Fruit fly (Drosophila melanogaster) whole organism, embryonic: ENCODE data around the gene ATPsynbeta.

Experiments
- Asciz ChIP-seq: fragments of 200-800 bp; sonication (Bioruptor generic); optimal IDR thresholded peaks from 2 replicates; lab custom pipeline; 2017; ENCODE audit warnings: missing biosample characterization, mild to moderate bottlenecking, missing genetic modification characterization, missing genetic modification reagents
- Atf-2 ChIP-seq: fragments of 200-800 bp; sonication (Bioruptor generic); optimal IDR thresholded peaks from 2 replicates; lab custom pipeline; 2016; ENCODE audit warnings: missing biosample characterization, missing genetic modification characterization
- Atf6 ChIP-seq: fragments of 200-800 bp; sonication (Bioruptor generic); IDR thresholded peaks from 2 replicates; pipeline ENCODE4 v1.3.6; 2022; ENCODE audit warnings: missing biosample characterization, missing genetic modification characterization
- BEAF-32 ChIP-seq: fragments of 200-800 bp; sonication (Bioruptor generic); optimal IDR thresholded peaks from 3 replicates; lab custom pipeline; 2017; ENCODE audit warnings: missing biosample characterization, missing genetic modification characterization, mild to moderate bottlenecking, moderate library complexity, missing genetic modification reagents
- CG10431 ChIP-seq: fragments of 200-800 bp; sonication (Bioruptor generic); optimal IDR thresholded peaks from 3 replicates; lab custom pipeline; 2018; ENCODE audit warnings: missing biosample characterization, mild to moderate bottlenecking, missing genetic modification characterization
- CG10654 ChIP-seq: fragments of 200-800 bp; sonication (Bioruptor generic); optimal IDR thresholded peaks from 2 replicates; lab custom pipeline; 2016; ENCODE audit warnings: missing biosample characterization, missing genetic modification characterization
- CG12236 ChIP-seq: fragments of 200-800 bp; sonication (Bioruptor generic); optimal IDR thresholded peaks from 2 replicates; lab custom pipeline; 2016; ENCODE audit warnings: missing biosample characterization, missing genetic modification characterization
- CG12299 ChIP-seq: fragments of 200-800 bp; sonication (Bioruptor generic); optimal IDR thresholded peaks from 2 replicates; lab custom pipeline; 2018; ENCODE audit warnings: missing biosample characterization, mild to moderate bottlenecking, missing genetic modification characterization
- CG12942 ChIP-seq: fragments of 200-800 bp; sonication (Bioruptor generic); optimal IDR thresholded peaks from 3 replicates; lab custom pipeline; 2016; ENCODE audit warnings: missing biosample characterization, missing genetic modification characterization
- CG13894 ChIP-seq: fragments of 200-800 bp; sonication (Bioruptor generic); optimal IDR thresholded peaks from 3 replicates; lab custom pipeline; 2018; ENCODE audit warnings: missing biosample characterization, mild to moderate bottlenecking, missing genetic modification characterization, moderate library complexity
- CG15479 ChIP-seq: fragments of 200-800 bp; sonication (Bioruptor generic); optimal IDR thresholded peaks from 3 replicates; lab custom pipeline; 2019; ENCODE audit warnings: missing biosample characterization, mild to moderate bottlenecking, missing genetic modification characterization, moderate library complexity
- CG17385 ChIP-seq: fragments of 200-800 bp; sonication (Bioruptor generic); optimal IDR thresholded peaks from 3 replicates; lab custom pipeline; 2018; ENCODE audit warnings: missing biosample characterization, mild to moderate bottlenecking, missing genetic modification characterization
- CG2120 ChIP-seq: fragments of 200-800 bp; sonication (Bioruptor generic); optimal IDR thresholded peaks from 3 replicates; lab custom pipeline; 2016; ENCODE audit warnings: missing biosample characterization, missing genetic modification characterization
- CG2199 ChIP-seq: fragments of 200-800 bp; sonication (Bioruptor generic); IDR thresholded peaks from 3 replicates; pipeline ENCODE4 v1.3.6; 2022; ENCODE audit warnings: missing biosample characterization, missing genetic modification characterization
- CG33557 ChIP-seq: fragments of 200-800 bp; sonication (Bioruptor generic); optimal IDR thresholded peaks from 2 replicates; lab custom pipeline; 2019; ENCODE audit warnings: missing biosample characterization, mild to moderate bottlenecking, missing genetic modification characterization, moderate library complexity
- CG4328 ChIP-seq: fragments of 200-800 bp; sonication (Bioruptor generic); optimal IDR thresholded peaks from 3 replicates; lab custom pipeline; 2017; ENCODE audit warnings: missing biosample characterization, missing genetic modification reagents, missing genetic modification characterization
- CG6765 ChIP-seq: fragments of 200-800 bp; sonication (Bioruptor generic); optimal IDR thresholded peaks from 3 replicates; lab custom pipeline; 2017; ENCODE audit warnings: missing biosample characterization, mild to moderate bottlenecking, missing genetic modification characterization
- CG6854 ChIP-seq: fragments of 200-800 bp; sonication (Bioruptor generic); optimal IDR thresholded peaks from 3 replicates; lab custom pipeline; 2017; ENCODE audit warnings: missing biosample characterization, mild to moderate bottlenecking, missing genetic modification characterization
- CG7556 ChIP-seq: fragments of 200-800 bp; sonication (Bioruptor generic); optimal IDR thresholded peaks from 2 replicates; lab custom pipeline; 2017; ENCODE audit warnings: missing biosample characterization, mild to moderate bottlenecking, missing genetic modification characterization
- CG9727 ChIP-seq: fragments of 200-800 bp; sonication (Bioruptor generic); optimal IDR thresholded peaks from 3 replicates; lab custom pipeline; 2017; ENCODE audit warnings: missing biosample characterization, mild to moderate bottlenecking, missing genetic modification characterization
- CG9797 ChIP-seq: fragments of 200-800 bp; sonication (Bioruptor generic); optimal IDR thresholded peaks from 3 replicates; lab custom pipeline; 2018; ENCODE audit warnings: missing biosample characterization, mild to moderate bottlenecking, missing genetic modification characterization
- Dad ChIP-seq: fragments of 200-800 bp; sonication (Bioruptor generic); optimal IDR thresholded peaks from 3 replicates; lab custom pipeline; 2016; ENCODE audit warnings: missing biosample characterization, missing genetic modification characterization
- Dbx ChIP-seq: fragments of 200-800 bp; sonication (Bioruptor generic); IDR thresholded peaks from 3 replicates; pipeline ENCODE4 v1.3.6; 2022; ENCODE audit warnings: missing biosample characterization, missing genetic modification characterization
- Dip3 ChIP-seq: fragments of 200-800 bp; sonication (Bioruptor generic); optimal IDR thresholded peaks from 3 replicates; lab custom pipeline; 2016; ENCODE audit warnings: missing biosample characterization, missing genetic modification characterization
- Hey ChIP-seq: fragments of 200-800 bp; sonication (Bioruptor generic); optimal IDR thresholded peaks from 3 replicates; lab custom pipeline; 2018; ENCODE audit warnings: missing biosample characterization, mild to moderate bottlenecking, missing genetic modification characterization
- Med ChIP-seq: fragments of 200-800 bp; sonication (Bioruptor generic); peaks from one replicate; lab custom pipeline; 2016; ENCODE audit warnings: missing biosample characterization, missing genetic modification characterization, mild to moderate bottlenecking, inconsistent platforms, moderate library complexity
- NC2β ChIP-seq: fragments of 200-800 bp; sonication (Bioruptor generic); optimal IDR thresholded peaks from 2 replicates; lab custom pipeline; 2016; ENCODE audit warnings: missing biosample characterization, missing genetic modification characterization
- NFAT ChIP-seq: fragments of 200-800 bp; sonication (Bioruptor generic); IDR thresholded peaks from 2 replicates; pipeline ENCODE4 v1.3.6; 2022; ENCODE audit warnings: missing biosample characterization, missing genetic modification characterization
- Neu2 ChIP-seq: fragments of 200-800 bp; sonication (Bioruptor generic); optimal IDR thresholded peaks from 3 replicates; lab custom pipeline; 2016; ENCODE audit warnings: missing biosample characterization, missing genetic modification characterization, borderline replicate concordance
- Nf-YB ChIP-seq: fragments of 200-800 bp; sonication (Bioruptor generic); optimal IDR thresholded peaks from 3 replicates; lab custom pipeline; 2019; ENCODE audit warnings: missing biosample characterization, mild to moderate bottlenecking, missing genetic modification characterization, moderate library complexity
- Nf-YC ChIP-seq: fragments of 200-800 bp; optimal IDR thresholded peaks from 3 replicates; lab custom pipeline; 2019; ENCODE audit warnings: missing biosample characterization, mild to moderate bottlenecking, missing genetic modification characterization, moderate library complexity
- Spps ChIP-seq: fragments of 200-800 bp; sonication (Bioruptor generic); optimal IDR thresholded peaks from 2 replicates; lab custom pipeline; 2018; ENCODE audit warnings: missing biosample characterization, mild to moderate bottlenecking, missing genetic modification characterization
- Sry-δ ChIP-seq: fragments of 200-800 bp; sonication (Bioruptor generic); optimal IDR thresholded peaks from 2 replicates; lab custom pipeline; 2016; ENCODE audit warnings: missing biosample characterization, missing genetic modification characterization
- Ssrp ChIP-seq: fragments of 200-800 bp; sonication (Bioruptor generic); optimal IDR thresholded peaks from 2 replicates; lab custom pipeline; 2018; ENCODE audit warnings: missing biosample characterization, mild to moderate bottlenecking, missing genetic modification characterization, moderate library complexity
- Usf ChIP-seq: fragments of 200-800 bp; sonication (Bioruptor generic); optimal IDR thresholded peaks from 2 replicates; lab custom pipeline; 2017; ENCODE audit warnings: missing genotype, missing biosample characterization, missing genetic modification characterization
- Vsx1 ChIP-seq: fragments of 200-800 bp; sonication (Bioruptor generic); optimal IDR thresholded peaks from 2 replicates; lab custom pipeline; 2017; ENCODE audit warnings: missing biosample characterization, mild to moderate bottlenecking, missing genetic modification characterization, missing genetic modification reagents
- Xrp1 ChIP-seq: fragments of 200-800 bp; sonication (Bioruptor generic); IDR thresholded peaks from 2 replicates; pipeline ENCODE4 v1.3.6; 2022; ENCODE audit warnings: missing biosample characterization, missing genetic modification characterization
- ab ChIP-seq: fragments of 200-800 bp; sonication (Bioruptor generic); optimal IDR thresholded peaks from 2 replicates; lab custom pipeline; 2016; ENCODE audit warnings: missing biosample characterization, missing genetic modification characterization
- crol ChIP-seq: fragments of 200-800 bp; sonication (Bioruptor generic); IDR thresholded peaks from 2 replicates; pipeline ENCODE4 v1.3.6; 2022; ENCODE audit warnings: missing biosample characterization, missing genetic modification characterization
- esg ChIP-seq: fragments of 200-800 bp; sonication (Bioruptor generic); conservative IDR thresholded peaks from 2 replicates; pipeline ENCODE4 v1.3.6; 2022; ENCODE audit warnings: missing biosample characterization, missing genetic modification characterization
- fu2 ChIP-seq: fragments of 200-800 bp; sonication (Bioruptor generic); optimal IDR thresholded peaks from 2 replicates; lab custom pipeline; 2016; ENCODE audit warnings: missing biosample characterization, missing genetic modification characterization
- gsb-n ChIP-seq: fragments of 200-800 bp; sonication (Bioruptor generic); optimal IDR thresholded peaks from 3 replicates; lab custom pipeline; 2018; ENCODE audit warnings: missing biosample characterization, mild to moderate bottlenecking, missing genetic modification characterization
- ken ChIP-seq: fragments of 200-800 bp; sonication (Bioruptor generic); IDR thresholded peaks from 3 replicates; pipeline ENCODE4 v1.3.6; 2022; ENCODE audit warnings: missing biosample characterization, missing genetic modification characterization
- luna ChIP-seq: fragments of 200-800 bp; sonication (Bioruptor generic); optimal IDR thresholded peaks from 2 replicates; lab custom pipeline; 2016; ENCODE audit warnings: missing biosample characterization, missing genetic modification characterization
- nerfin-1 ChIP-seq: fragments of 200-800 bp; sonication (Bioruptor generic); optimal IDR thresholded peaks from 3 replicates; lab custom pipeline; 2019; ENCODE audit warnings: missing biosample characterization, mild to moderate bottlenecking, missing genetic modification characterization, moderate library complexity
- pros ChIP-seq: fragments of 200-800 bp; sonication (Bioruptor generic); optimal IDR thresholded peaks from 3 replicates; lab custom pipeline; 2019; ENCODE audit warnings: missing biosample characterization, mild to moderate bottlenecking, missing genetic modification characterization, moderate library complexity
- sim ChIP-seq: fragments of 200-800 bp; sonication (Bioruptor generic); IDR thresholded peaks from 2 replicates; pipeline ENCODE4 v1.3.6; 2022; ENCODE audit warnings: missing biosample characterization, missing genetic modification characterization
- tll ChIP-seq, 2 experiments: fragments of 200-800 bp in 1 of 2; fragments of >200 bp in 1 of 2; sonication (Bioruptor generic) in 1 of 2; optimal IDR thresholded peaks; 2 replicates each; lab custom pipeline; 2017 to 2019; ENCODE audit warnings: missing biosample characterization in 2 of 2, missing genetic modification characterization in 2 of 2, mild to moderate bottlenecking in 1 of 2, moderate library complexity in 1 of 2

Gene ATPsynbeta

DNA sequence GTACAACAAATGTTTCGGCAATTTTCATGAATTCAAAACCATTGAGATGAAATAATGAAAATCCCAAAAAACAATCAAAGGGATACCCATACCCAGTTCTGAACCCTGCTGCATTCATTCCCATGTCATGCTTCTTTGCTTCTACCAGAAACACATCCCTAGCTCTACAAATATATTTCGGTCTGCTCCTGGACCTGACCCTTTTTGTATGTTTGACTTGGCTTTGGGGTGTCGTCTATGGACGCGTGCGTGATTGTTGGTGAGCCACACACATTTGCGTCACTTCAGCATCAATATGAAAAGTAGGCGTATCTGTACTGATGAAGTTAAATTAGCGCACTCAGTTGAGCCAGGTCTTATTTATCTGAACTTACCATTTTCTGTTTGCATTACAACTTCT lies 46.5 kb upstream of the ATPsynbeta start:
- TF ChIP-seq sim (0 out of 2 replicates have a peak, but pooled peaks have one; percentile 8), pros (GFP tag; lab: Kevin White, UChicago) (peak; percentile 62), CG15479 (peak; percentile 40), CG9797 (no peak), Dbx (GFP tag; lab: Robert Waterston, UW) (no peak), CG10654 (GFP tag; lab: Kevin White, UChicago) (no peak), Sry-δ (GFP tag; lab: Kevin White, UChicago) (peak; percentile 8), nerfin-1 (tag; lab: Kevin White, UChicago) (peak; percentile 46), NC2β (no peak), CG12299 (tag; lab: Kevin White, UChicago) (no peak), tll (GFP tag; optimal IDR thresholded peaks at IDR 0.05; lab: Kevin White, UChicago) (peak in 1 of 2 experiments; percentile 84), ken (GFP tag; lab: Robert Waterston, UW) (no peak), Nf-YC (peak; percentile 10), CG13894 (peak; percentile 25), CG2199 (GFP tag; lab: Robert Waterston, UW) (peak; percentile 99), crol (GFP tag; lab: Robert Waterston, UW) (no peak), BEAF-32 (GFP tag; lab: Kevin White, UChicago) (peak; percentile 3), Hey (tag; lab: Kevin White, UChicago) (peak; percentile 70), gsb-n (tag; lab: Kevin White, UChicago) (peak; percentile 25), Med (no peak)

DNA sequence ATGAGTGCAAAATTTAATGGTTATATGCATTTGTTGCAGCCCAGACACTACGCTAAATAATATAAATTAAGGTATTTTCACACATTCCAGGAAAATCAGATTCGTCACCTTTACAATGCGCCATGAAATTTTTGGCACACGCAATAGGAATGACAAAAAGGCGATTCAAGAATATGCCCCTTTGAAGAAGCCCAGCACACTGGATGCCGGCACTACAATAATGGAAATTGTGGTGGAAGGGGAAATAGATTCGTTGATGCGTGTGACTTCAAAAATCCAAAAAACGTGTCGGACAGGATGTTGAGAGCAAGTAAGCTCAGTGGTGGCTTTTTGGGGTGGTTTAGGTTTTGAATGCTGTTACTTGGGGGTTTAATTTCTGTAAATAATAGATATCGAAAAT lies 42.9 kb upstream of the ATPsynbeta start:
- TF ChIP-seq Spps (tag; lab: Kevin White, UChicago) (no peak), CG4328 (GFP tag; lab: Kevin White, UChicago) (no peak), luna (GFP tag; lab: Kevin White, UChicago) (no peak), Nf-YB (no peak), Dip3 (GFP tag; lab: Kevin White, UChicago) (no peak), CG9727 (GFP tag; lab: Kevin White, UChicago) (no peak), CG6765 (GFP tag; lab: Kevin White, UChicago) (no peak), CG2120 (GFP tag; lab: Kevin White, UChicago) (no peak), CG12942 (GFP tag; lab: Kevin White, UChicago) (no peak), Ssrp (tag; lab: Kevin White, UChicago) (no peak), Asciz (GFP tag; lab: Kevin White, UChicago) (no peak), esg (GFP tag; lab: Robert Waterston, UW) (no peak), NFAT (GFP tag; lab: Robert Waterston, UW) (no peak), ab (GFP tag; lab: Kevin White, UChicago) (no peak), Xrp1 (GFP tag; lab: Robert Waterston, UW) (no peak), CG7556 (no peak), CG33557 (no peak), Atf6 (GFP tag; lab: Robert Waterston, UW) (no peak), gsb-n (tag; lab: Kevin White, UChicago) (peak; percentile 56), fu2 (GFP tag; lab: Kevin White, UChicago) (no peak), CG17385 (GFP tag; lab: Kevin White, UChicago) (no peak), Vsx1 (GFP tag; lab: Kevin White, UChicago) (no peak), CG10431 (GFP tag; lab: Kevin White, UChicago) (no peak), nerfin-1 (tag; lab: Kevin White, UChicago) (peak; percentile 86), Neu2 (GFP tag; lab: Kevin White, UChicago) (no peak), CG12236 (GFP tag; lab: Kevin White, UChicago) (no peak), Hey (tag; lab: Kevin White, UChicago) (peak; percentile 52), Nf-YC (peak; percentile 23), Atf-2 (no peak), Dad (no peak), pros (GFP tag; lab: Kevin White, UChicago) (peak; percentile 16), Usf (GFP tag; lab: Kevin White, UChicago) (no peak), CG6854 (GFP tag; lab: Kevin White, UChicago) (no peak)
